Fruit fly (Drosophila melanogaster) whole organism, pupa: ENCODE results near the gene Dis3l2.

Source experiments
- CG17806 ChIP-seq: fragments of 200-800 bp; sonication (Bioruptor generic); optimal IDR thresholded peaks from 2 replicates; lab custom pipeline; 2018; ENCODE audit warnings: missing biosample characterization, mild to moderate bottlenecking, missing genetic modification characterization, moderate library complexity
- CG34367 ChIP-seq: fragments of 200-800 bp; sonication (Bioruptor generic); optimal IDR thresholded peaks from 2 replicates; lab custom pipeline; 2018; ENCODE audit warnings: missing biosample characterization, mild to moderate bottlenecking, missing genetic modification characterization
- CG9948 ChIP-seq: fragments of 200-800 bp; sonication (Bioruptor generic); optimal IDR thresholded peaks from 2 replicates; lab custom pipeline; 2018; ENCODE audit warnings: missing biosample characterization, mild to moderate bottlenecking, missing genetic modification characterization, moderate library complexity
- EcR ChIP-seq: fragments of 200-800 bp; sonication (Bioruptor generic); optimal IDR thresholded peaks from 3 replicates; lab custom pipeline; 2019; ENCODE audit warnings: missing biosample characterization, missing genetic modification characterization, mild to moderate bottlenecking, moderate library complexity, missing genetic modification reagents
- Snoo ChIP-seq: fragments of 200-800 bp; sonication (Bioruptor generic); optimal IDR thresholded peaks from 3 replicates; lab custom pipeline; 2017; ENCODE audit warnings: missing biosample characterization, mild to moderate bottlenecking, missing genetic modification characterization, inconsistent platforms
- fd96Ca ChIP-seq: fragments of 200-800 bp; sonication (Bioruptor generic); IDR thresholded peaks from 3 replicates; pipeline ENCODE4 v1.3.6; 2022; ENCODE audit warnings: missing biosample characterization, missing genetic modification characterization
- gl ChIP-seq: fragments of 200-800 bp; sonication (Bioruptor generic); optimal IDR thresholded peaks from 2 replicates; lab custom pipeline; 2018; ENCODE audit warnings: missing biosample characterization, mild to moderate bottlenecking, missing genetic modification characterization

- TF ChIP-seq gl (tag; lab: Kevin White, UChicago) (no peak), Snoo (tag; lab: Kevin White, UChicago) (peak; percentile 0), fd96Ca (GFP tag; lab: Robert Waterston, UW) (peak; percentile 57; the same call in 1 of the 3 replicates), CG17806 (tag; lab: Kevin White, UChicago) (peak; percentile 27), CG9948 (peak; percentile 48), EcR (GFP tag; lab: Kevin White, UChicago) (peak; percentile 50), CG34367 (no peak)
Measured at dm6 chr3L:165981-166788, 46.3 kb upstream of the Dis3l2 start.
